Fruit fly (Drosophila melanogaster) whole organism, embryonic: ENCODE data around the gene MTF-1.
A peak's percentile ranks its signal among the peaks of the same experiment; 100 is the strongest.

Source experiments
- Bgb ChIP-seq: fragments of 200-800 bp; sonication (Bioruptor generic); IDR thresholded peaks from 2 replicates; pipeline ENCODE4 v1.3.6; 2022; ENCODE audit warnings: missing biosample characterization, missing genetic modification characterization; ENCODE audit not compliant: partially characterized antibody
- CG10209 ChIP-seq: fragments of 200-800 bp; sonication (Bioruptor generic); optimal IDR thresholded peaks from 3 replicates; lab custom pipeline; 2017; ENCODE audit warnings: missing biosample characterization, mild to moderate bottlenecking, missing genetic modification characterization, missing genetic modification reagents
- CG10274 ChIP-seq: fragments of 200-800 bp; sonication (Bioruptor generic); optimal IDR thresholded peaks from 3 replicates; lab custom pipeline; 2017; ENCODE audit warnings: missing biosample characterization, mild to moderate bottlenecking, missing genetic modification characterization
- CG12219 ChIP-seq: fragments of 200-800 bp; sonication (Bioruptor generic); optimal IDR thresholded peaks from 3 replicates; lab custom pipeline; 2018; ENCODE audit warnings: missing biosample characterization, mild to moderate bottlenecking, missing genetic modification characterization
- CG12769 ChIP-seq: fragments of 200-800 bp; sonication (Bioruptor generic); optimal IDR thresholded peaks from 2 replicates; lab custom pipeline; 2019; ENCODE audit warnings: missing biosample characterization, mild to moderate bottlenecking, missing genetic modification characterization, moderate library complexity
- CG13296 ChIP-seq: fragments of 200-800 bp; sonication (Bioruptor generic); optimal IDR thresholded peaks from 3 replicates; lab custom pipeline; 2018; ENCODE audit warnings: missing biosample characterization, mild to moderate bottlenecking, missing genetic modification characterization
- CG14050 ChIP-seq: fragments of 200-800 bp; sonication (Bioruptor generic); IDR thresholded peaks from 3 replicates; pipeline ENCODE4 v1.3.6; 2022; ENCODE audit warnings: missing biosample characterization, missing genetic modification characterization
- CG14667 ChIP-seq: fragments of 200-800 bp; sonication (Bioruptor generic); IDR thresholded peaks from 2 replicates; pipeline ENCODE4 v1.3.6; 2022; ENCODE audit warnings: missing biosample characterization, missing genetic modification characterization
- CG2129 ChIP-seq: fragments of 200-800 bp; sonication (Bioruptor generic); IDR thresholded peaks from 2 replicates; pipeline ENCODE4 v1.3.6; 2022; ENCODE audit warnings: missing biosample characterization, missing genetic modification characterization; ENCODE audit not compliant: partially characterized antibody
- CG2202 ChIP-seq: fragments of 200-800 bp; sonication (Bioruptor generic); optimal IDR thresholded peaks from 2 replicates; lab custom pipeline; 2018; ENCODE audit warnings: missing biosample characterization, mild to moderate bottlenecking, missing genetic modification characterization
- CG34376 ChIP-seq: fragments of 200-800 bp; sonication (Bioruptor generic); optimal IDR thresholded peaks from 2 replicates; lab custom pipeline; 2018; ENCODE audit warnings: missing biosample characterization, mild to moderate bottlenecking, missing genetic modification characterization
- CG3995 ChIP-seq: fragments of 200-800 bp; sonication (Bioruptor generic); optimal IDR thresholded peaks from 3 replicates; lab custom pipeline; 2016; ENCODE audit warnings: missing biosample characterization, missing genetic modification characterization
- CG4328 ChIP-seq: fragments of 200-800 bp; sonication (Bioruptor generic); optimal IDR thresholded peaks from 3 replicates; lab custom pipeline; 2017; ENCODE audit warnings: missing biosample characterization, missing genetic modification reagents, missing genetic modification characterization
- CG4730 ChIP-seq: fragments of 200-800 bp; sonication (Bioruptor generic); IDR thresholded peaks from 2 replicates; pipeline ENCODE4 v1.3.6; 2022; ENCODE audit warnings: missing biosample characterization, missing genetic modification characterization
- CG5245 ChIP-seq: fragments of 200-800 bp; sonication (Bioruptor generic); optimal IDR thresholded peaks from 3 replicates; lab custom pipeline; 2016; ENCODE audit warnings: missing biosample characterization, missing genetic modification characterization
- CG6272 ChIP-seq: fragments of 200-800 bp; sonication (Bioruptor generic); IDR thresholded peaks from 2 replicates; pipeline ENCODE4 v1.3.6; 2022; ENCODE audit warnings: missing biosample characterization, missing genetic modification characterization
- CG6813 ChIP-seq: fragments of 200-800 bp; sonication (Bioruptor generic); optimal IDR thresholded peaks from 2 replicates; lab custom pipeline; 2017; ENCODE audit warnings: missing biosample characterization, missing genetic modification characterization, mild to moderate bottlenecking, moderate library complexity, missing genetic modification reagents
- CG7372 ChIP-seq: fragments of 200-800 bp; sonication (Bioruptor generic); IDR thresholded peaks from 2 replicates; pipeline ENCODE4 v1.3.6; 2022; ENCODE audit warnings: missing biosample characterization, missing genetic modification characterization
- CG7786 ChIP-seq: fragments of 200-800 bp; sonication (Bioruptor generic); optimal IDR thresholded peaks from 2 replicates; lab custom pipeline; 2016; ENCODE audit warnings: missing biosample characterization, missing genetic modification characterization
- CG7928 ChIP-seq: fragments of 200-800 bp; sonication (Bioruptor generic); optimal IDR thresholded peaks from 2 replicates; lab custom pipeline; 2017; ENCODE audit warnings: missing biosample characterization, mild to moderate bottlenecking, missing genetic modification characterization
- CG9215 ChIP-seq: fragments of 200-800 bp; sonication (Bioruptor generic); IDR thresholded peaks from 2 replicates; pipeline ENCODE4 v1.3.6; 2022; ENCODE audit warnings: missing biosample characterization, missing genetic modification characterization
- Dad ChIP-seq: fragments of 200-800 bp; sonication (Bioruptor generic); optimal IDR thresholded peaks from 3 replicates; lab custom pipeline; 2016; ENCODE audit warnings: missing biosample characterization, missing genetic modification characterization
- Eip74EF ChIP-seq, 2 experiments: fragments of 200-800 bp in 1 of 2; fragments of >200 bp in 1 of 2; sonication (Bioruptor generic) in 1 of 2; optimal IDR thresholded peaks; 2 replicates each; lab custom pipeline; 2017 to 2019; ENCODE audit warnings: missing biosample characterization in 2 of 2, missing genetic modification characterization in 2 of 2, mild to moderate bottlenecking in 1 of 2, moderate library complexity in 1 of 2
- Fer1 ChIP-seq: fragments of 200-800 bp; sonication (Bioruptor generic); optimal IDR thresholded peaks from 2 replicates; lab custom pipeline; 2017; ENCODE audit warnings: missing biosample characterization, mild to moderate bottlenecking, missing genetic modification characterization
- Gsc ChIP-seq: fragments of 200-800 bp; sonication (Bioruptor generic); IDR thresholded peaks from 2 replicates; pipeline ENCODE4 v1.3.6; 2022; ENCODE audit warnings: missing biosample characterization, missing genetic modification characterization
- Hmx ChIP-seq: fragments of 200-800 bp; sonication (Bioruptor generic); optimal IDR thresholded peaks from 2 replicates; lab custom pipeline; 2016; ENCODE audit warnings: missing biosample characterization, missing genetic modification characterization
- Kr ChIP-seq: fragments of 200-800 bp; sonication (Bioruptor generic); optimal IDR thresholded peaks from 2 replicates; lab custom pipeline; 2017; ENCODE audit warnings: missing biosample characterization, mild to moderate bottlenecking, missing genetic modification characterization
- Med ChIP-seq: fragments of 200-800 bp; sonication (Bioruptor generic); peaks from one replicate; lab custom pipeline; 2016; ENCODE audit warnings: missing biosample characterization, missing genetic modification characterization, mild to moderate bottlenecking, inconsistent platforms, moderate library complexity
- NC2β ChIP-seq: fragments of 200-800 bp; sonication (Bioruptor generic); optimal IDR thresholded peaks from 2 replicates; lab custom pipeline; 2016; ENCODE audit warnings: missing biosample characterization, missing genetic modification characterization
- Neu2 ChIP-seq: fragments of 200-800 bp; sonication (Bioruptor generic); optimal IDR thresholded peaks from 3 replicates; lab custom pipeline; 2016; ENCODE audit warnings: missing biosample characterization, missing genetic modification characterization, borderline replicate concordance
- Nf-YA ChIP-seq: fragments of 200-800 bp; sonication (Bioruptor generic); IDR thresholded peaks from 2 replicates; pipeline ENCODE4 v1.3.6; 2022; ENCODE audit warnings: missing biosample characterization, missing genetic modification characterization
- Scr ChIP-seq: fragments of 200-800 bp; sonication (Bioruptor generic); IDR thresholded peaks from 2 replicates; pipeline ENCODE4 v1.3.6; 2022; ENCODE audit warnings: missing biosample characterization, missing genetic modification characterization; ENCODE audit not compliant: partially characterized antibody
- chif ChIP-seq, 2 experiments: fragments of 200-800 bp; sonication (Bioruptor generic); optimal IDR thresholded peaks; 3 replicates each; lab custom pipeline; 2016; ENCODE audit warnings: missing biosample characterization in 2 of 2, missing genetic modification characterization in 2 of 2
- corto ChIP-seq: fragments of 200-800 bp; sonication (Bioruptor generic); optimal IDR thresholded peaks from 2 replicates; lab custom pipeline; 2016; ENCODE audit warnings: missing biosample characterization, mild to moderate bottlenecking, missing genetic modification characterization, moderate library complexity
- cwo ChIP-seq: fragments of 200-800 bp; sonication (Bioruptor generic); optimal IDR thresholded peaks from 3 replicates; lab custom pipeline; 2017; ENCODE audit warnings: missing biosample characterization, missing genetic modification characterization, mild to moderate bottlenecking, moderate library complexity, missing genetic modification reagents
- her ChIP-seq: fragments of 200-800 bp; sonication (Bioruptor generic); optimal IDR thresholded peaks from 2 replicates; lab custom pipeline; 2016; ENCODE audit warnings: missing biosample characterization, missing genetic modification characterization
- ind ChIP-seq: fragments of 200-800 bp; sonication (Bioruptor generic); optimal IDR thresholded peaks from 3 replicates; lab custom pipeline; 2016; ENCODE audit warnings: missing biosample characterization, missing genetic modification characterization
- luna ChIP-seq: fragments of 200-800 bp; sonication (Bioruptor generic); optimal IDR thresholded peaks from 2 replicates; lab custom pipeline; 2016; ENCODE audit warnings: missing biosample characterization, missing genetic modification characterization
- nerfin-2 ChIP-seq: fragments of 200-800 bp; sonication (Bioruptor generic); IDR thresholded peaks from 2 replicates; pipeline ENCODE4 v1.3.6; 2022; ENCODE audit warnings: missing biosample characterization, missing genetic modification characterization; ENCODE audit not compliant: partially characterized antibody
- pb ChIP-seq: fragments of 200-800 bp; sonication (Bioruptor generic); optimal IDR thresholded peaks from 3 replicates; lab custom pipeline; 2016; ENCODE audit warnings: missing biosample characterization, missing genetic modification characterization
- rib ChIP-seq: fragments of 200-800 bp; sonication (Bioruptor generic); IDR thresholded peaks from 2 replicates; pipeline ENCODE4 v1.3.6; 2022; ENCODE audit warnings: missing biosample characterization, missing genetic modification characterization
- ro ChIP-seq: fragments of 200-800 bp; sonication (Bioruptor generic); IDR thresholded peaks from 2 replicates; pipeline ENCODE4 v1.3.6; 2022; ENCODE audit warnings: missing biosample characterization, missing genetic modification characterization
- row ChIP-seq: fragments of 200-800 bp; sonication (Bioruptor generic); IDR thresholded peaks from 3 replicates; pipeline ENCODE4 v1.3.6; 2022; ENCODE audit warnings: missing biosample characterization, missing genetic modification characterization
- sens ChIP-seq: fragments of 200-800 bp; sonication (Bioruptor generic); peaks from one replicate; lab custom pipeline; 2016; ENCODE audit warnings: missing biosample characterization, missing genetic modification characterization
- sna ChIP-seq: fragments of 200-800 bp; sonication (Bioruptor generic); IDR thresholded peaks from 2 replicates; pipeline ENCODE4 v1.3.6; 2022; ENCODE audit warnings: missing biosample characterization, missing genetic modification characterization; ENCODE audit not compliant: partially characterized antibody
- toy ChIP-seq: fragments of 200-800 bp; sonication (Bioruptor generic); IDR thresholded peaks from 2 replicates; pipeline ENCODE4 v1.3.6; 2022; ENCODE audit warnings: missing biosample characterization, missing genetic modification characterization
- vfl ChIP-seq: fragments of 200-800 bp; sonication (Bioruptor generic); optimal IDR thresholded peaks from 2 replicates; lab custom pipeline; 2016; ENCODE audit warnings: missing biosample characterization, missing genetic modification characterization
- zfh1 ChIP-seq: fragments of 200-800 bp; sonication (Bioruptor generic); IDR thresholded peaks from 3 replicates; pipeline ENCODE4 v1.3.6; 2022; ENCODE audit warnings: missing biosample characterization, missing genetic modification characterization

MTF-1 gene

dm6 chr3L:9429665-9430607 lies at the start of gene MTF-1, which contains the start of gene RpS17 (continued):
- no peak for TF ChIP-seq CG5245
- TF ChIP-seq CG14050 (GFP tag; lab: Robert Waterston, UW), result peak; percentile 42; the same call in 2 of the 3 replicates
- TF ChIP-seq Scr (GFP tag; lab: Robert Waterston, UW), result no peak; the same call in 1 of the 2 replicates
- no peak for TF ChIP-seq her (GFP tag; lab: Kevin White, UChicago)
- TF ChIP-seq CG3995 (GFP tag; lab: Kevin White, UChicago), result no peak
- no peak for TF ChIP-seq CG14667 (GFP tag; lab: Robert Waterston, UW)
- no peak for TF ChIP-seq pb (GFP tag; lab: Kevin White, UChicago)
- TF ChIP-seq CG13296 (GFP tag; lab: Kevin White, UChicago), result peak; percentile 58
- no peak for TF ChIP-seq Bgb (GFP tag; lab: Robert Waterston, UW)
- peak in 1 of 2 experiments; percentile 73 for TF ChIP-seq Eip74EF (GFP tag; optimal IDR thresholded peaks at IDR 0.05; lab: Kevin White, UChicago)
- peak; percentile 55 for TF ChIP-seq CG12769 (tag; lab: Kevin White, UChicago)
- peak; percentile 45 for TF ChIP-seq CG12219 (GFP tag; lab: Kevin White, UChicago)
- no peak for TF ChIP-seq ind (GFP tag; lab: Kevin White, UChicago)
- TF ChIP-seq Med, result peak; percentile 92
- no peak for TF ChIP-seq vfl (GFP tag; lab: Kevin White, UChicago)
- no peak for TF ChIP-seq CG4730 (GFP tag; lab: Robert Waterston, UW)
- TF ChIP-seq CG10274 (GFP tag; lab: Kevin White, UChicago), result no peak
- TF ChIP-seq ro (GFP tag; lab: Robert Waterston, UW), result no peak
- TF ChIP-seq CG6272, result no peak
- TF ChIP-seq Gsc (GFP tag; lab: Robert Waterston, UW), result no peak
- TF ChIP-seq CG2202 (tag; lab: Kevin White, UChicago), result peak; percentile 43
- no peak for TF ChIP-seq toy (GFP tag; lab: Robert Waterston, UW)
- TF ChIP-seq rib (GFP tag; lab: Robert Waterston, UW), result no peak
- TF ChIP-seq chif (GFP tag; optimal IDR thresholded peaks at IDR 0.05; lab: Kevin White, UChicago), result peak in 1 of 2 experiments; percentile 24
- no peak for TF ChIP-seq corto (GFP tag; lab: Kevin White, UChicago)
- peak; percentile 68; the same call in 2 of the 3 replicates for TF ChIP-seq zfh1 (GFP tag; lab: Robert Waterston, UW)
- no peak for TF ChIP-seq sna (GFP tag; lab: Robert Waterston, UW)
- TF ChIP-seq Neu2, result no peak
- TF ChIP-seq CG7786 (GFP tag; lab: Kevin White, UChicago), result no peak
- no peak for TF ChIP-seq Hmx (GFP tag; lab: Kevin White, UChicago)
- TF ChIP-seq Nf-YA, result peak; percentile 73
- TF ChIP-seq NC2β (GFP tag; lab: Kevin White, UChicago), result peak; percentile 93
- no peak for TF ChIP-seq CG9215 (GFP tag; lab: Robert Waterston, UW)
- peak; percentile 7 for TF ChIP-seq luna (GFP tag; lab: Kevin White, UChicago)
- no peak for TF ChIP-seq CG6813 (GFP tag; lab: Kevin White, UChicago)
- peak; percentile 10; the same call in 1 of the 3 replicates for TF ChIP-seq row (GFP tag; lab: Robert Waterston, UW)
- peak; percentile 66 for TF ChIP-seq CG10209 (GFP tag; lab: Kevin White, UChicago)
- peak; percentile 88 for TF ChIP-seq sens (GFP tag; lab: Kevin White, UChicago)
- TF ChIP-seq cwo (GFP tag; lab: Kevin White, UChicago), result peak; percentile 7
- no peak for TF ChIP-seq Kr (GFP tag; lab: Kevin White, UChicago)
- no peak for TF ChIP-seq CG2129 (GFP tag; lab: Robert Waterston, UW)
- TF ChIP-seq CG7372 (GFP tag; lab: Robert Waterston, UW), result no peak; the same call in 1 of the 2 replicates
- TF ChIP-seq Fer1 (GFP tag; lab: Kevin White, UChicago), result peak; percentile 61
- peak; percentile 63 for TF ChIP-seq CG4328 (GFP tag; lab: Kevin White, UChicago)
- peak; percentile 6 for TF ChIP-seq Dad (GFP tag; lab: Kevin White, UChicago)
- no peak for TF ChIP-seq CG7928 (GFP tag; lab: Kevin White, UChicago)
- TF ChIP-seq CG34376 (GFP tag; lab: Kevin White, UChicago), result peak; percentile 91
- no peak for TF ChIP-seq nerfin-2 (GFP tag; lab: Robert Waterston, UW)
